Fruit fly (Drosophila melanogaster): Measurements from ENCODE around the gene jvl.
A peak's percentile ranks its signal among the peaks of the same experiment; 100 is the strongest.

The jvl gene

dm6 chr3R:14721942-14722939 lies 19.1 kb upstream of the jvl start (continued):
- TF ChIP-seq Mes4 (GFP tag; optimal IDR thresholded peaks at IDR 0.05) (peak; percentile 72), ewg (GFP tag; optimal IDR thresholded peaks at IDR 0.05) (peak; percentile 43), Mrtf (GFP tag; IDR thresholded peaks at IDR 0.05) (peak; percentile 57; the same call in 2 of the 3 replicates), slp2 (GFP tag; optimal IDR thresholded peaks at IDR 0.05) (peak; percentile 71), mam (GFP tag; optimal IDR thresholded peaks at IDR 0.05) (peak; percentile 58), gfzf (GFP tag; optimal IDR thresholded peaks at IDR 0.05) (no peak), CG8924 (tag; optimal IDR thresholded peaks at IDR 0.05) (peak; percentile 70), Scr (GFP tag; IDR thresholded peaks at IDR 0.05; ENCODE audit: partially characterized antibody) (no peak), CG8765 (GFP tag; IDR thresholded peaks at IDR 0.05) (no peak), Ssrp (tag; optimal IDR thresholded peaks at IDR 0.05) (peak; percentile 55), mld (GFP tag; IDR thresholded peaks at IDR 0.05; ENCODE audit: partially characterized antibody) (no peak), Hmr (GFP tag; optimal IDR thresholded peaks at IDR 0.05) (peak; percentile 59), CG18262 (tag; optimal IDR thresholded peaks at IDR 0.05) (peak; percentile 71), vfl (GFP tag; optimal IDR thresholded peaks at IDR 0.05) (no peak), Gug (GFP tag; IDR thresholded peaks at IDR 0.05) (peak; percentile 51; the same call in 2 of the 4 replicates), fd64A (GFP tag; optimal IDR thresholded peaks at IDR 0.05) (peak; percentile 5), CG30431 (GFP tag; optimal IDR thresholded peaks at IDR 0.05) (peak; percentile 36), CG4617 (GFP tag; optimal IDR thresholded peaks at IDR 0.05; ENCODE audit: borderline replicate concordance) (no peak), HHEX (GFP tag; optimal IDR thresholded peaks at IDR 0.05) (peak; percentile 66), caup (GFP tag; optimal IDR thresholded peaks at IDR 0.05; ENCODE audit: severe bottlenecking) (peak; percentile 63), Dref (GFP tag; IDR thresholded peaks at IDR 0.05) (no peak), hkb (optimal IDR thresholded peaks at IDR 0.05) (no peak), hkb (GFP tag; IDR thresholded peaks at IDR 0.05) (peak; percentile 77), CG7556 (GFP tag; optimal IDR thresholded peaks at IDR 0.05) (peak; percentile 68), HmgZ (tag; optimal IDR thresholded peaks at IDR 0.05) (peak; percentile 54), CG17829 (tag; optimal IDR thresholded peaks at IDR 0.05) (peak; percentile 68), NC2β (GFP tag; optimal IDR thresholded peaks at IDR 0.05) (peak; percentile 51), CG33557 (GFP tag; optimal IDR thresholded peaks at IDR 0.05) (no peak), Hr51 (GFP tag; optimal IDR thresholded peaks at IDR 0.05) (peak; percentile 20 to 84), NK7.1 (GFP tag; optimal IDR thresholded peaks at IDR 0.05) (peak; percentile 44), CG11398 (GFP tag; optimal IDR thresholded peaks at IDR 0.05) (peak; percentile 68), Optix (GFP tag; IDR thresholded peaks at IDR 0.05) (peak; percentile 67; the same call in 2 of the 3 replicates), bigmax (GFP tag; optimal IDR thresholded peaks at IDR 0.05) (no peak), CG11695 (GFP tag; IDR thresholded peaks at IDR 0.05) (peak; percentile 74), vvl (GFP tag; IDR thresholded peaks at IDR 0.05) (peak; percentile 78), CG15601 (tag; optimal IDR thresholded peaks at IDR 0.05) (peak; percentile 46), exex (tag; optimal IDR thresholded peaks at IDR 0.05) (no peak), Pdp1 (GFP tag; optimal IDR thresholded peaks at IDR 0.05) (peak; percentile 51 to 70), BEAF-32 (GFP tag; optimal IDR thresholded peaks at IDR 0.05) (no peak), Tbp (GFP tag; optimal IDR thresholded peaks at IDR 0.05) (no peak), salm (tag; optimal IDR thresholded peaks at IDR 0.05) (peak; percentile 21), eyg (GFP tag; optimal IDR thresholded peaks at IDR 0.05) (peak; percentile 45), Ada2b (GFP tag; IDR thresholded peaks at IDR 0.05) (peak; percentile 69), Awh (GFP tag; IDR thresholded peaks at IDR 0.05) (no peak), HLHmδ (GFP tag; optimal IDR thresholded peaks at IDR 0.05) (no peak), CG12942 (GFP tag; optimal IDR thresholded peaks at IDR 0.05) (peak; percentile 66), Atf3 (GFP tag; optimal IDR thresholded peaks at IDR 0.05) (peak; percentile 29), Myb (GFP tag; optimal IDR thresholded peaks at IDR 0.05) (peak; percentile 45)

All from whole organism, embryonic.